Worm (Caenorhabditis elegans) whole organism, late embryonic: ENCODE results near the gene ddx-23.

Source experiments
- C08G9.2 ChIP-seq: sonication (generic microtip); optimal IDR thresholded peaks from 2 replicates; lab custom pipeline; 2016; ENCODE audit warnings: mild to moderate bottlenecking, missing genetic modification characterization, moderate library complexity, missing compliant biosample characterization
- K02D7.2 ChIP-seq: sonication (generic microtip); optimal IDR thresholded peaks from 2 replicates; lab custom pipeline; 2017; ENCODE audit warnings: mild to moderate bottlenecking, missing genetic modification characterization, missing compliant biosample characterization
- K09A11.1 ChIP-seq: sonication (generic microtip); optimal IDR thresholded peaks from 2 replicates; lab custom pipeline; 2017; ENCODE audit warnings: antibody characterized with exemption, mild to moderate bottlenecking, missing genetic modification characterization, missing compliant biosample characterization; ENCODE audit not compliant: insufficient read depth
- T23F11.4 ChIP-seq: fragments of 200-800 bp; sonication (Bioruptor generic); optimal IDR thresholded peaks from 2 replicates; lab custom pipeline; 2018; ENCODE audit warnings: mild to moderate bottlenecking, missing genetic modification characterization, missing compliant biosample characterization
- ahr-1 ChIP-seq: sonication (generic microtip); optimal IDR thresholded peaks from 2 replicates; lab custom pipeline; 2016; ENCODE audit warnings: missing genetic modification characterization, missing compliant biosample characterization
- ama-1 ChIP-seq: fragments of 150-350 bp; optimal IDR thresholded peaks from 2 replicates; lab custom pipeline; 2014
- ceh-14 ChIP-seq: sonication (generic microtip); optimal IDR thresholded peaks from 2 replicates; lab custom pipeline; 2016; ENCODE audit warnings: missing genotype, missing genetic modification characterization, missing compliant biosample characterization
- ceh-19 ChIP-seq: fragments of 200-800 bp; sonication (Bioruptor generic); optimal IDR thresholded peaks from 2 replicates; lab custom pipeline; 2018; ENCODE audit warnings: mild to moderate bottlenecking, missing genetic modification characterization, missing compliant biosample characterization
- ceh-24 ChIP-seq: sonication (generic microtip); optimal IDR thresholded peaks from 2 replicates; lab custom pipeline; 2016; ENCODE audit warnings: mild to moderate bottlenecking, missing genetic modification characterization, missing compliant biosample characterization
- ceh-30 ChIP-seq: fragments of 150-350 bp; optimal IDR thresholded peaks from 2 replicates; lab custom pipeline; 2014; ENCODE audit warnings: missing biosample characterization, missing genetic modification characterization
- ceh-31 ChIP-seq: sonication (generic microtip); optimal IDR thresholded peaks from 2 replicates; lab custom pipeline; 2016; ENCODE audit warnings: missing genetic modification characterization, missing compliant biosample characterization
- ceh-34 ChIP-seq: sonication (generic microtip); optimal IDR thresholded peaks from 2 replicates; lab custom pipeline; 2016; ENCODE audit warnings: mild to moderate bottlenecking, missing genetic modification characterization, missing compliant biosample characterization
- ceh-45 ChIP-seq: fragments of 200-800 bp; sonication (Bioruptor generic); IDR thresholded peaks from 2 replicates; pipeline ENCODE4 v1.3.6; 2022; ENCODE audit warnings: missing genetic modification reagents, missing genetic modification characterization, missing compliant biosample characterization
- ceh-48 ChIP-seq: sonication (generic microtip); optimal IDR thresholded peaks from 2 replicates; lab custom pipeline; 2016; ENCODE audit warnings: missing genetic modification characterization, inconsistent platforms, missing compliant biosample characterization
- dmd-4 ChIP-seq: sonication (generic microtip); optimal IDR thresholded peaks from 2 replicates; lab custom pipeline; 2016; ENCODE audit warnings: borderline replicate concordance, missing genetic modification characterization, missing compliant biosample characterization
- elt-2 ChIP-seq: sonication (generic microtip); optimal IDR thresholded peaks from 2 replicates; lab custom pipeline; 2016; ENCODE audit warnings: missing genetic modification reagents, missing genetic modification characterization, missing compliant biosample characterization
- eyg-1 ChIP-seq: sonication (generic microtip); optimal IDR thresholded peaks from 2 replicates; lab custom pipeline; 2016; ENCODE audit warnings: missing genotype, missing genetic modification characterization, missing compliant biosample characterization
- fax-1 ChIP-seq: sonication (generic microtip); optimal IDR thresholded peaks from 2 replicates; lab custom pipeline; 2016; ENCODE audit warnings: missing genotype, missing genetic modification characterization, missing compliant biosample characterization
- fkh-10 ChIP-seq: fragments of 150-350 bp; optimal IDR thresholded peaks from 2 replicates; lab custom pipeline; 2014; ENCODE audit warnings: missing biosample characterization, missing genetic modification reagents, missing genetic modification characterization
- gmeb-2 ChIP-seq: sonication (generic microtip); optimal IDR thresholded peaks from 2 replicates; lab custom pipeline; 2016; ENCODE audit warnings: missing genetic modification characterization, inconsistent platforms, missing compliant biosample characterization
- hlh-13 ChIP-seq: fragments of 200-800 bp; sonication (Bioruptor generic); optimal IDR thresholded peaks from 2 replicates; lab custom pipeline; 2018; ENCODE audit warnings: mild to moderate bottlenecking, missing genetic modification characterization, missing compliant biosample characterization
- hlh-30 ChIP-seq: sonication (generic microtip); optimal IDR thresholded peaks from 2 replicates; lab custom pipeline; 2017; ENCODE audit warnings: antibody characterized with exemption, missing genetic modification characterization, missing compliant biosample characterization; ENCODE audit not compliant: insufficient read depth
- hlh-6 ChIP-seq: sonication (generic microtip); optimal IDR thresholded peaks from 2 replicates; lab custom pipeline; 2016; ENCODE audit warnings: missing genotype, missing genetic modification characterization, missing compliant biosample characterization
- lin-11 ChIP-seq: fragments of 200-800 bp; sonication (Bioruptor generic); optimal IDR thresholded peaks from 2 replicates; lab custom pipeline; 2018; ENCODE audit warnings: mild to moderate bottlenecking, missing genetic modification characterization, missing compliant biosample characterization
- madf-2 ChIP-seq: sonication (generic microtip); optimal IDR thresholded peaks from 2 replicates; lab custom pipeline; 2017; ENCODE audit warnings: missing genetic modification characterization, missing compliant biosample characterization
- mec-3 ChIP-seq: sonication (generic microtip); optimal IDR thresholded peaks from 2 replicates; lab custom pipeline; 2016; ENCODE audit warnings: borderline replicate concordance, missing genetic modification characterization, missing compliant biosample characterization
- nfya-1 ChIP-seq: sonication (generic microtip); optimal IDR thresholded peaks from 2 replicates; lab custom pipeline; 2017; ENCODE audit warnings: missing genetic modification characterization, mild to moderate bottlenecking, missing compliant biosample characterization, antibody characterized with exemption, moderate library complexity
- nhr-11 ChIP-seq: fragments of 150-350 bp; optimal IDR thresholded peaks from 2 replicates; lab custom pipeline; 2014; ENCODE audit warnings: missing biosample characterization, missing genetic modification characterization
- npax-4 ChIP-seq: sonication (generic microtip); optimal IDR thresholded peaks from 2 replicates; lab custom pipeline; 2016; ENCODE audit warnings: missing genetic modification characterization, missing compliant biosample characterization
- odd-2 ChIP-seq: sonication (generic microtip); optimal IDR thresholded peaks from 2 replicates; lab custom pipeline; 2017; ENCODE audit warnings: antibody characterized with exemption, mild to moderate bottlenecking, missing genetic modification characterization, missing compliant biosample characterization
- pag-3 ChIP-seq: sonication (generic microtip); optimal IDR thresholded peaks from 2 replicates; lab custom pipeline; 2016; ENCODE audit warnings: missing compliant biosample characterization, missing genetic modification characterization, borderline replicate concordance
- pat-9 ChIP-seq: fragments of 200-800 bp; sonication (Bioruptor generic); optimal IDR thresholded peaks from 2 replicates; lab custom pipeline; 2018; ENCODE audit warnings: mild to moderate bottlenecking, missing genetic modification characterization, moderate library complexity, missing compliant biosample characterization
- pax-1 ChIP-seq: fragments of 150-350 bp; optimal IDR thresholded peaks from 2 replicates; lab custom pipeline; 2014; ENCODE audit warnings: missing biosample characterization, missing genetic modification characterization
- pha-4 ChIP-seq: fragments of 150-350 bp; optimal IDR thresholded peaks from 2 replicates; lab custom pipeline; 2018; ENCODE audit warnings: missing biosample characterization, missing genetic modification reagents, missing genetic modification characterization
- pqm-1 ChIP-seq: sonication (generic microtip); optimal IDR thresholded peaks from 2 replicates; lab custom pipeline; 2016; ENCODE audit warnings: missing genetic modification characterization, missing compliant biosample characterization
- ref-2 ChIP-seq: sonication (generic microtip); optimal IDR thresholded peaks from 2 replicates; lab custom pipeline; 2016; ENCODE audit warnings: missing genetic modification characterization, missing compliant biosample characterization
- sox-4 ChIP-seq: sonication (generic microtip); optimal IDR thresholded peaks from 2 replicates; lab custom pipeline; 2017; ENCODE audit warnings: mild to moderate bottlenecking, missing genetic modification characterization, inconsistent platforms, missing compliant biosample characterization
- tbx-2 ChIP-seq: sonication (generic microtip); optimal IDR thresholded peaks from 2 replicates; lab custom pipeline; 2016; ENCODE audit warnings: missing genetic modification characterization, missing compliant biosample characterization
- ttx-3 ChIP-seq: sonication (generic microtip); optimal IDR thresholded peaks from 2 replicates; lab custom pipeline; 2016; ENCODE audit warnings: missing genetic modification reagents, missing genetic modification characterization, missing compliant biosample characterization
- unc-3 ChIP-seq, 2 experiments: fragments of 200-800 bp in 1 of 2; sonication (Bioruptor generic) in 1 of 2; sonication (generic microtip) in 1 of 2; conservative IDR thresholded peaks in 1 of 2; optimal IDR thresholded peaks in 1 of 2; 2 replicates each; pipeline versions ENCODE4 v1.3.6 to Lab custom; 2016 to 2022; ENCODE audit warnings: missing compliant biosample characterization in 2 of 2, missing genetic modification characterization in 2 of 2, missing genetic modification reagents in 1 of 2
- unc-55 ChIP-seq: sonication (generic microtip); optimal IDR thresholded peaks from 2 replicates; lab custom pipeline; 2017; ENCODE audit warnings: missing biosample characterization, missing genetic modification reagents, missing genetic modification characterization
- unc-86 ChIP-seq: sonication (generic microtip); optimal IDR thresholded peaks from 2 replicates; lab custom pipeline; 2016; ENCODE audit warnings: missing genetic modification characterization, missing compliant biosample characterization
- zip-5 ChIP-seq: sonication (generic microtip); optimal IDR thresholded peaks from 2 replicates; lab custom pipeline; 2016; ENCODE audit warnings: missing genetic modification characterization, missing compliant biosample characterization
- ztf-16 ChIP-seq: sonication (generic microtip); optimal IDR thresholded peaks from 2 replicates; lab custom pipeline; 2017; ENCODE audit warnings: missing genetic modification characterization, missing compliant biosample characterization

The ddx-23 gene

DNA sequence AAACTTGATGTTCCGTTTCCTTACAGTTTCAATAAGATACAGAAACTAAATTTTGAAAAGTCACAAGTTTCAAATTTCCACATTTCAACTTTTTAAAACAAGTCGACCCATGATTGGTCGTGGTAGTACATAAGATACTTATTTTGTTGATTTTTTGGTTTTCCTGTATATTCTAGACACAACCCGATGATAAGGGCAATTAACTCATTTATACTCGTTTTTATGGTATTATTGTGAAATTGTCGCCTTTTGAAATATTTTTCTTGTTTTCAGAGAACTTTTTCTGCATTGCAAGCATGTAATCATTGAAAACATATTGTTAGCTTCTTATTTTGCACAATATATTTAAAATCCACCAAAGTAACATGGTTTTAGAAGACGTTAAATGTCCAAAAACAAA, 41.1 kb downstream of the ddx-23 start:
- no peak for TF ChIP-seq tbx-2
- no peak for TF ChIP-seq hlh-6 (tag; lab: Kevin White, UChicago)
- no peak for TF ChIP-seq unc-86 (tag; lab: Kevin White, UChicago)
- TF ChIP-seq hlh-13 (GFP tag; lab: Kevin White, UChicago) = no peak
- TF ChIP-seq nfya-1 (tag; lab: Kevin White, UChicago) = no peak
- TF ChIP-seq dmd-4 (tag; lab: Kevin White, UChicago) = no peak
- no peak for TF ChIP-seq pha-4 (tag; lab: Kevin White, UChicago)

DNA sequence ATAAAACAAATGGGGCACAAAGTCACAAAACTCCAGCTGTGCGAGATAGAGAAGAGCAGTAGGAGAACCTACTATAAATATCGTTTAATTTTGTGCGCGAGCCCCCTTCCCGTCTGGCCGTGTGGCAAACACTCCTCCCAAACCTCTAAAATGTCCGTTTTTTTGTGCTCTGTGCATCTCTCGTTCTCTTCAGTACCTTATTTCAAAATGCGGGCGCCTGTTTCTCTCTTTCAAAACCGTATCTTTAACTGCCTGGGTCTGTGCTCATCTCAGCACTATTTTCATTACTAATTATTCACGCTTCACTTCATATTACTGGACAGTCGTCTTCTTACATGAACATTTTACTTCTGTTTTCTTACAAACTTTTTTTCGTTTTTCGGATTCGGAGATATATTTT, 43.1 kb downstream of the ddx-23 start:
- TF ChIP-seq K02D7.2 (tag; lab: Kevin White, UChicago) = no peak
- no peak for TF ChIP-seq pqm-1 (tag; lab: Kevin White, UChicago)
- TF ChIP-seq ceh-30 (tag; lab: Kevin White, UChicago) = no peak
- no peak for TF ChIP-seq hlh-30 (tag; lab: Kevin White, UChicago)
- no peak for TF ChIP-seq fax-1 (tag; lab: Kevin White, UChicago)
- TF ChIP-seq mec-3 (tag; lab: Kevin White, UChicago) = no peak
- no peak for TF ChIP-seq ref-2 (tag; lab: Kevin White, UChicago)
- TF ChIP-seq pax-1 (tag; lab: Kevin White, UChicago) = no peak
- no peak for TF ChIP-seq gmeb-2
- TF ChIP-seq ceh-45 = no peak
- TF ChIP-seq ztf-16 (tag; lab: Kevin White, UChicago) = no peak
- no peak for TF ChIP-seq nfya-1 (tag; lab: Kevin White, UChicago)
- TF ChIP-seq T23F11.4 = no peak
- no peak for TF ChIP-seq ttx-3 (tag; lab: Kevin White, UChicago)
- TF ChIP-seq ceh-14 (tag; lab: Kevin White, UChicago) = no peak
- TF ChIP-seq zip-5 (tag; lab: Kevin White, UChicago) = no peak
- no peak for TF ChIP-seq lin-11 (tag; lab: Kevin White, UChicago)
- no peak for TF ChIP-seq pat-9
- no peak for TF ChIP-seq ama-1 (lab: Kevin White, UChicago)
- no peak for TF ChIP-seq ahr-1 (tag; lab: Kevin White, UChicago)

DNA sequence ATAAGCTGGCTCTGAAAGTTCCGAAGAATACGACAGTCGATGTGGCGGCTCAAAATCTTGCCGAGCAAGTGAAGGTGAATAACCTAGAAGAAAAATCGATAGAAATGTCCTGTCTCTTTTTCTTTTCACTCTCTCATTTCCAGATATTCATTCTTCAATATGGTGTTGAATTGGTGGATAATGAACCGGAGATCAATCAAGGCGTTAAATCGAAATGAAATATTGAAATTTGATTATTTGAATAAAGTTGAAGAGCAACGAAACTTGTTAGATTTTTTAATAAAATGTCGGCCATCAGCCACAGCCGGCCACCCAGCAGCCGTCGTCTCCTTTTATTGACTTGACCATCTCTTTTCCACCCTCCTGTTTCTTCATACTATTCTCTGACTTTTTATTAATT, 46.3 kb downstream of the ddx-23 start, which contains the start of gene R12B2.2:
Gene R12B2.2, plus strand, starts transcription at position 301 of the 400 bp plus-strand sequence.
- TF ChIP-seq ceh-48 (tag; lab: Kevin White, UChicago) (peak; percentile 1), lin-11 (tag; lab: Kevin White, UChicago) (no peak)

DNA sequence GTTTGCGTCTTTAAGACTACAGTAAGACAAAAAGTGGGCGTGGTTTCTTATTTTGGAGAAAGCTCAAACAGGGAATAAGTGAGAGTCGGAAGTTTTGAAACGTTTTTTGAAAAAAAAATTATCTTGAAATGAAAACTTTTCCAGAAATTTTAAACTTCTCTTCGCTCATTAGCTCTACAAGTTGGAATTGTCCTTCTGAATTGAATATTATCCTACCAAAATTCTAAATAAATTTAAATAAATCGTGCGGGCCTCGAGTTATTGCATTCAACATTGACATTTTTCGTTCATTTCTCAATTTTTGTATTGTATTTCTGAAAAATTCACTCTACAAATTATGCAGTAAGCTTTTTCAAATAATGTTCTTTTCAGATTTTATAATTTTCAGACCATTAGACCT, 47.8 kb downstream of the ddx-23 start, which contains the start of gene R12B2.3:
Gene R12B2.3, plus strand, starts transcription at position 301 of the 400 bp plus-strand sequence.
- TF ChIP-seq ahr-1 (tag; lab: Kevin White, UChicago) = no peak

DNA sequence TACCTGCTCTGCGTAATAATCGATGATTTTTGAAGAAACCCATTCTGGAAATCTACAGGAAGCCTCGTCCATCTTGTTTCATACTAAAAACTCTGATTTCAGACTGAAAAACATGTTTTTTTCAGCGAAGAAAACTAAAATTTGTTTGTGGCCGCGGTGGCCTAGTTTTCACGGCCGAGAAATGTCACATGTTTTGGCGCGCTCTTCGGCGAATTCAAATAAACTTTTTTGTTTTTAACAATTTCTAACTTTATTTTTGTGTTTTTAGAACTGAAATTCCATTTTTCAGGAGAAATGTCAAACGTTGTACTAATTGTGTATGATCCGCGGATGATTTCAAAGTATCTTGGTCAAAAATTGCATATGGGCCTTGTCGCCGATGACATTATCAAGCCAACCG, 50.1 kb downstream of the ddx-23 start, which contains the start of the genes polq-1 and him-10:
Gene polq-1, minus strand, starts transcription at position 190 of the 400 bp plus-strand sequence.
Gene him-10, plus strand, starts transcription at position 290 of the 400 bp plus-strand sequence.
- TF ChIP-seq unc-3 (GFP tag; conservative IDR thresholded peaks at IDR 0.05; lab: Robert Waterston, UW) = no peak
- no peak for TF ChIP-seq unc-3 (tag; optimal IDR thresholded peaks at IDR 0.05; lab: Kevin White, UChicago)
- no peak for TF ChIP-seq ceh-14 (tag; lab: Kevin White, UChicago)
- TF ChIP-seq madf-2 (tag; lab: Kevin White, UChicago) = no peak
- TF ChIP-seq zip-5 (tag; lab: Kevin White, UChicago) = peak; percentile 9
- no peak for TF ChIP-seq pag-3 (tag; lab: Kevin White, UChicago)
- TF ChIP-seq elt-2 (tag; lab: Kevin White, UChicago) = no peak
- no peak for TF ChIP-seq sox-4 (tag; lab: Kevin White, UChicago)
- TF ChIP-seq C08G9.2 = peak; percentile 55
- TF ChIP-seq ceh-34 (tag; lab: Kevin White, UChicago) = no peak
- TF ChIP-seq odd-2 (tag; lab: Kevin White, UChicago) = no peak
- TF ChIP-seq npax-4 (tag; lab: Kevin White, UChicago) = no peak
- TF ChIP-seq ref-2 (tag; lab: Kevin White, UChicago) = no peak
- TF ChIP-seq ttx-3 (tag; lab: Kevin White, UChicago) = no peak
- no peak for TF ChIP-seq ceh-24 (tag; lab: Kevin White, UChicago)
- TF ChIP-seq ceh-30 (tag; lab: Kevin White, UChicago) = no peak
- TF ChIP-seq K02D7.2 (tag; lab: Kevin White, UChicago) = no peak
- TF ChIP-seq ceh-19 (GFP tag; lab: Kevin White, UChicago) = no peak
- TF ChIP-seq ceh-31 (tag; lab: Kevin White, UChicago) = peak; percentile 43
- TF ChIP-seq K09A11.1 (tag; lab: Kevin White, UChicago) = no peak
- no peak for TF ChIP-seq pqm-1 (tag; lab: Kevin White, UChicago)
- no peak for TF ChIP-seq eyg-1
- no peak for TF ChIP-seq ceh-48 (tag; lab: Kevin White, UChicago)
- TF ChIP-seq nhr-11 = no peak
- no peak for TF ChIP-seq fkh-10
- TF ChIP-seq unc-55 (GFP tag; lab: Kevin White, UChicago) = no peak
